Fruit fly (Drosophila melanogaster) S2 (cell line): ENCODE results near the gene ovo.

ENCODE experiments used
- CG8478 ChIP-seq: fragments of >200 bp; optimal IDR thresholded peaks from 2 replicates; lab custom pipeline; 2018
- CTCF ChIP-seq, 2 experiments: fragments of >200 bp; optimal IDR thresholded peaks; 2 replicates each; lab custom pipeline; 2018

ovo gene

dm6 chrX:5047886-5048533, at the start of gene ovo:
TSS of gene ovo (plus strand) at chrX:5048273.
- no peak for TF ChIP-seq CG8478 (lab: Kevin White, UChicago)
- TF ChIP-seq CTCF (optimal IDR thresholded peaks at IDR 0.05; lab: Kevin White, UChicago), result no peak

- TF ChIP-seq CG8478 (lab: Kevin White, UChicago) (no peak), CTCF (optimal IDR thresholded peaks at IDR 0.05; lab: Kevin White, UChicago) (no peak)
Observed at dm6 chrX:4999024-4999423, 49.0 kb upstream of the ovo start.

- TF ChIP-seq CG8478 (lab: Kevin White, UChicago) (no peak), CTCF (optimal IDR thresholded peaks at IDR 0.05; lab: Kevin White, UChicago) (no peak)
Observed at dm6 chrX:5002748-5003147, 45.3 kb upstream of the ovo start.

dm6 chrX:5010116-5010515, 38.0 kb upstream of the ovo start:
- no peak for TF ChIP-seq CTCF (optimal IDR thresholded peaks at IDR 0.05; lab: Kevin White, UChicago)
- no peak for TF ChIP-seq CG8478 (lab: Kevin White, UChicago)

- TF ChIP-seq CTCF (optimal IDR thresholded peaks at IDR 0.05; lab: Kevin White, UChicago) (no peak), CG8478 (lab: Kevin White, UChicago) (no peak)
Observed at dm6 chrX:5013011-5013410, 35.1 kb upstream of the ovo start.

dm6 chrX:5014629-5015028, 33.4 kb upstream of the ovo start:
- no peak for TF ChIP-seq CG8478 (lab: Kevin White, UChicago)
- no peak for TF ChIP-seq CTCF (optimal IDR thresholded peaks at IDR 0.05; lab: Kevin White, UChicago)

dm6 chrX:5019040-5019439, 29.0 kb upstream of the ovo start:
- TF ChIP-seq CTCF (optimal IDR thresholded peaks at IDR 0.05; lab: Kevin White, UChicago) (no peak), CG8478 (lab: Kevin White, UChicago) (no peak)

dm6 chrX:5020030-5020429, 28.0 kb upstream of the ovo start:
- TF ChIP-seq CTCF (optimal IDR thresholded peaks at IDR 0.05; lab: Kevin White, UChicago) (no peak), CG8478 (lab: Kevin White, UChicago) (no peak)

- TF ChIP-seq CG8478 (lab: Kevin White, UChicago) (no peak), CTCF (optimal IDR thresholded peaks at IDR 0.05; lab: Kevin White, UChicago) (no peak)
Observed at dm6 chrX:5025283-5025682, 22.8 kb upstream of the ovo start.

dm6 chrX:5026024-5026623, 21.9 kb upstream of the ovo start:
- TF ChIP-seq CG8478 (lab: Kevin White, UChicago) (no peak), CTCF (optimal IDR thresholded peaks at IDR 0.05; lab: Kevin White, UChicago) (no peak)

dm6 chrX:5026680-5027079, 21.4 kb upstream of the ovo start:
- TF ChIP-seq CTCF (optimal IDR thresholded peaks at IDR 0.05; lab: Kevin White, UChicago), result no peak
- no peak for TF ChIP-seq CG8478 (lab: Kevin White, UChicago)

- TF ChIP-seq CTCF (optimal IDR thresholded peaks at IDR 0.05; lab: Kevin White, UChicago), result no peak
- TF ChIP-seq CG8478 (lab: Kevin White, UChicago), result no peak
Observed at dm6 chrX:5027322-5027721, 20.8 kb upstream of the ovo start.

- TF ChIP-seq CTCF (optimal IDR thresholded peaks at IDR 0.05; lab: Kevin White, UChicago) (no peak), CG8478 (lab: Kevin White, UChicago) (no peak)
Observed at dm6 chrX:5030110-5030663, 17.9 kb upstream of the ovo start.

dm6 chrX:5031297-5031696, 16.8 kb upstream of the ovo start:
- TF ChIP-seq CG8478 (lab: Kevin White, UChicago), result no peak
- no peak for TF ChIP-seq CTCF (optimal IDR thresholded peaks at IDR 0.05; lab: Kevin White, UChicago)

dm6 chrX:5038411-5038810, 9.7 kb upstream of the ovo start:
- no peak for TF ChIP-seq CG8478 (lab: Kevin White, UChicago)
- TF ChIP-seq CTCF (optimal IDR thresholded peaks at IDR 0.05; lab: Kevin White, UChicago), result no peak

dm6 chrX:5040098-5040497, 8.0 kb upstream of the ovo start:
- TF ChIP-seq CTCF (optimal IDR thresholded peaks at IDR 0.05; lab: Kevin White, UChicago), result no peak
- TF ChIP-seq CG8478 (lab: Kevin White, UChicago), result no peak
